Worm (Caenorhabditis elegans) whole organism, L2 larva: ENCODE data around the gene F08F1.9.

Experiments
- ama-1 ChIP-seq: fragments of 150-350 bp; optimal IDR thresholded peaks from 2 replicates; lab custom pipeline; 2018; ENCODE audit warnings: inconsistent platforms
- ceh-82 ChIP-seq: fragments of 150-350 bp; optimal IDR thresholded peaks from 2 replicates; lab custom pipeline; 2014; ENCODE audit warnings: missing biosample characterization, missing genetic modification characterization
- dmd-4 ChIP-seq: sonication (generic microtip); optimal IDR thresholded peaks from 2 replicates; lab custom pipeline; 2017; ENCODE audit warnings: missing biosample characterization, missing genetic modification characterization
- egl-27 ChIP-seq: sonication (generic microtip); optimal IDR thresholded peaks from 3 replicates; lab custom pipeline; 2017; ENCODE audit warnings: missing biosample characterization, missing genetic modification reagents, missing genetic modification characterization
- fos-1 ChIP-seq: fragments of 150-350 bp; optimal IDR thresholded peaks from 2 replicates; lab custom pipeline; 2014; ENCODE audit warnings: missing biosample characterization, missing genetic modification characterization
- lsy-2 ChIP-seq, 2 experiments: fragments of 150-350 bp in 1 of 2; sonication (generic microtip) in 1 of 2; optimal IDR thresholded peaks; 2 replicates each; lab custom pipeline; 2014 to 2017; ENCODE audit warnings: missing biosample characterization in 2 of 2, missing genetic modification characterization in 2 of 2
- nhr-12 ChIP-seq: fragments of 150-350 bp; optimal IDR thresholded peaks from 2 replicates; lab custom pipeline; 2014; ENCODE audit warnings: missing biosample characterization, missing genetic modification characterization
- nhr-25 ChIP-seq: fragments of 150-350 bp; sonication (generic microtip); optimal IDR thresholded peaks from 3 replicates; lab custom pipeline; 2014; ENCODE audit warnings: missing biosample characterization, missing genetic modification characterization
- nhr-6 ChIP-seq: fragments of 150-350 bp; optimal IDR thresholded peaks from 2 replicates; lab custom pipeline; 2014; ENCODE audit warnings: missing biosample characterization, missing genetic modification characterization
- nhr-77 ChIP-seq: fragments of 150-350 bp; optimal IDR thresholded peaks from 2 replicates; lab custom pipeline; 2014; ENCODE audit warnings: missing biosample characterization, missing genetic modification characterization
- skn-1 ChIP-seq: sonication (generic microtip); optimal IDR thresholded peaks from 2 replicates; lab custom pipeline; 2017; ENCODE audit warnings: missing biosample characterization, missing genetic modification characterization
- sma-9 ChIP-seq, 2 experiments: fragments of 150-350 bp in 1 of 2; sonication (generic microtip) in 1 of 2; optimal IDR thresholded peaks; 2 replicates each; lab custom pipeline; 2014 to 2016; ENCODE audit warnings: missing genetic modification characterization in 2 of 2, mild to moderate bottlenecking in 1 of 2, missing biosample characterization in 1 of 2, missing compliant biosample characterization in 1 of 2, missing genetic modification reagents in 1 of 2, moderate library complexity in 1 of 2
- snpc-4 ChIP-seq: fragments of 150-350 bp; optimal IDR thresholded peaks from 2 replicates; lab custom pipeline; 2014; ENCODE audit warnings: missing biosample characterization, missing genetic modification characterization
- unc-62 ChIP-seq: fragments of 150-350 bp; optimal IDR thresholded peaks from 2 replicates; lab custom pipeline; 2014; ENCODE audit warnings: missing biosample characterization, missing genetic modification reagents, missing genetic modification characterization

DNA sequence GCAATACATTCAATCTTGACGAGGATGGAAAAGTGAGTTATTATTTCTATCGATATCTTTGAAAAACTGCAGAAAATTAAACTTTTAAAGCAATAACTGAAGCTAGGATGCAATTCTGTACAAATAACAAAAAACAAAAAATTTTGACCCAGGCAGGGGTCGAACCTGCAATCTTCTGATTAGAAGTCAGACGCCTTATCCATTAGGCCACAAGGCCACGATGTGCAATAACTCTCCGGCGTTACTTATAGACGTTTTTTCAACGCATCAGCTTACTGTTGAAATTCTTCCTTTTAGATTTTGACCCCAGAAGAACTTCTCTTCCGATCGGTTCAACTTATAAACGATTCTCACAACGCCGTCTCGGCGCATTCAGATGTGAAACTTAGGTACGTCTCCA, 29.0 kb downstream of the F08F1.9 start:
- no peak for TF ChIP-seq nhr-77 (tag; lab: Kevin White, UChicago)
- no peak for TF ChIP-seq nhr-12 (tag; lab: Kevin White, UChicago)
- peak; percentile 4 for TF ChIP-seq fos-1 (tag; lab: Kevin White, UChicago)
- no peak for TF ChIP-seq snpc-4
- no peak for TF ChIP-seq nhr-25 (tag; lab: Kevin White, UChicago)
- TF ChIP-seq nhr-6 (tag; lab: Kevin White, UChicago) = no peak
- TF ChIP-seq unc-62 = no peak
- no peak for TF ChIP-seq lsy-2 (tag; optimal IDR thresholded peaks at IDR 0.05; lab: Kevin White, UChicago)
- TF ChIP-seq ama-1 (lab: Kevin White, UChicago) = no peak
- TF ChIP-seq ceh-82 (tag; lab: Kevin White, UChicago) = no peak
- no peak for TF ChIP-seq dmd-4 (tag; lab: Kevin White, UChicago)
- no peak for TF ChIP-seq skn-1 (tag; lab: Kevin White, UChicago)
- TF ChIP-seq sma-9 (GFP tag; optimal IDR thresholded peaks at IDR 0.05; lab: Kevin White, UChicago) = peak; percentile 40
- TF ChIP-seq sma-9 (tag; optimal IDR thresholded peaks at IDR 0.05; lab: Kevin White, UChicago) = no peak
- TF ChIP-seq egl-27 (tag; lab: Kevin White, UChicago) = no peak
